Worm (Caenorhabditis elegans) whole organism, L4 larva: ENCODE data around the gene pik-1.

Experiments used
- lsy-2 ChIP-seq, 2 experiments: fragments of 150-350 bp in 1 of 2; sonication (generic microtip) in 1 of 2; optimal IDR thresholded peaks; 2 replicates each; lab custom pipeline; 2014 to 2017; ENCODE audit warnings: missing biosample characterization in 2 of 2, missing genetic modification characterization in 2 of 2
- nhr-11 ChIP-seq: fragments of 150-350 bp; optimal IDR thresholded peaks from 2 replicates; lab custom pipeline; 2014; ENCODE audit warnings: missing biosample characterization, missing genetic modification characterization
- snpc-4 ChIP-seq: fragments of 150-350 bp; optimal IDR thresholded peaks from 2 replicates; lab custom pipeline; 2014; ENCODE audit warnings: missing biosample characterization, missing genetic modification characterization

ce11 chrIV:13388779-13389178 lies 27.1 kb upstream of the pik-1 start:
- TF ChIP-seq nhr-11 (tag; lab: Kevin White, UChicago) (no peak), lsy-2 (tag; optimal IDR thresholded peaks at IDR 0.05; lab: Kevin White, UChicago) (peak; percentile 0 to 80), snpc-4 (no peak)
